Worm (Caenorhabditis elegans): Measurements from ENCODE around the gene ndab-2.

- TF ChIP-seq elt-3 (tag; optimal IDR thresholded peaks at IDR 0.05): no peak
- TF ChIP-seq mdl-1 (tag; optimal IDR thresholded peaks at IDR 0.05): no peak
These were observed 29.9 kb downstream of the ndab-2 start for ce11 chrIII:7210486-7210885.
